Fruit fly (Drosophila melanogaster) whole organism, embryonic: Measurements from ENCODE around the gene morgue.

Source experiments
- CG10267 ChIP-seq: fragments of 200-800 bp; sonication (Bioruptor generic); optimal IDR thresholded peaks from 2 replicates; lab custom pipeline; 2018; ENCODE audit warnings: missing biosample characterization, mild to moderate bottlenecking, missing genetic modification characterization, moderate library complexity
- CG11504 ChIP-seq: fragments of 200-800 bp; sonication (Bioruptor generic); optimal IDR thresholded peaks from 3 replicates; lab custom pipeline; 2019; ENCODE audit warnings: missing biosample characterization, mild to moderate bottlenecking, missing genetic modification characterization, moderate library complexity
- CG14860 ChIP-seq: fragments of 200-800 bp; sonication (Bioruptor generic); IDR thresholded peaks from 3 replicates; pipeline ENCODE4 v1.3.6; 2022; ENCODE audit warnings: missing biosample characterization, missing genetic modification characterization; ENCODE audit not compliant: partially characterized antibody
- CG1602 ChIP-seq: fragments of 200-800 bp; sonication (Bioruptor generic); optimal IDR thresholded peaks from 3 replicates; lab custom pipeline; 2016; ENCODE audit warnings: missing biosample characterization, missing genetic modification characterization
- CG17359 ChIP-seq: fragments of 200-800 bp; sonication (Bioruptor generic); optimal IDR thresholded peaks from 3 replicates; lab custom pipeline; 2018; ENCODE audit warnings: missing biosample characterization, mild to moderate bottlenecking, missing genetic modification characterization, moderate library complexity
- CG1832 ChIP-seq: fragments of 200-800 bp; sonication (Bioruptor generic); optimal IDR thresholded peaks from 2 replicates; lab custom pipeline; 2017; ENCODE audit warnings: missing biosample characterization, mild to moderate bottlenecking, missing genetic modification characterization, inconsistent platforms
- CG2129 ChIP-seq: fragments of 200-800 bp; sonication (Bioruptor generic); IDR thresholded peaks from 2 replicates; pipeline ENCODE4 v1.3.6; 2022; ENCODE audit warnings: missing biosample characterization, missing genetic modification characterization; ENCODE audit not compliant: partially characterized antibody
- CG30431 ChIP-seq: fragments of 200-800 bp; sonication (Bioruptor generic); optimal IDR thresholded peaks from 2 replicates; lab custom pipeline; 2017; ENCODE audit warnings: missing biosample characterization, missing genetic modification characterization
- CG31224 ChIP-seq: fragments of 200-800 bp; sonication (Bioruptor generic); IDR thresholded peaks from 2 replicates; pipeline ENCODE4 v1.3.6; 2022; ENCODE audit warnings: missing biosample characterization, missing genetic modification characterization
- CG31441 ChIP-seq: fragments of 200-800 bp; sonication (Bioruptor generic); IDR thresholded peaks from 2 replicates; pipeline ENCODE4 v1.3.6; 2022; ENCODE audit warnings: missing biosample characterization, missing genetic modification characterization
- CG32532 ChIP-seq: fragments of 200-800 bp; sonication (Bioruptor generic); IDR thresholded peaks from 2 replicates; pipeline ENCODE4 v1.3.6; 2022; ENCODE audit warnings: missing biosample characterization, missing genetic modification characterization
- CG3726 ChIP-seq: fragments of 200-800 bp; sonication (Bioruptor generic); IDR thresholded peaks from 3 replicates; pipeline ENCODE4, ENCODE4 v1.3.6; 2022; ENCODE audit warnings: missing biosample characterization, missing genetic modification characterization
- CG4424 ChIP-seq: fragments of 200-800 bp; sonication (Bioruptor generic); optimal IDR thresholded peaks from 3 replicates; lab custom pipeline; 2016; ENCODE audit warnings: missing biosample characterization, missing genetic modification characterization
- CG6654 ChIP-seq: fragments of 200-800 bp; sonication (Bioruptor generic); optimal IDR thresholded peaks from 2 replicates; lab custom pipeline; 2017; ENCODE audit warnings: missing biosample characterization, mild to moderate bottlenecking, missing genetic modification characterization
- CG6791 ChIP-seq: fragments of 200-800 bp; sonication (Bioruptor generic); IDR thresholded peaks from 3 replicates; pipeline ENCODE4 v1.3.6; 2022; ENCODE audit warnings: missing biosample characterization, missing genetic modification characterization; ENCODE audit not compliant: partially characterized antibody
- CG9797 ChIP-seq: fragments of 200-800 bp; sonication (Bioruptor generic); optimal IDR thresholded peaks from 3 replicates; lab custom pipeline; 2018; ENCODE audit warnings: missing biosample characterization, mild to moderate bottlenecking, missing genetic modification characterization
- CTCF ChIP-seq: fragments of 200-800 bp; sonication (Bioruptor generic); optimal IDR thresholded peaks from 2 replicates; lab custom pipeline; 2017; ENCODE audit warnings: missing biosample characterization, mild to moderate bottlenecking, missing genetic modification characterization, moderate library complexity
- Camta ChIP-seq: fragments of 200-800 bp; sonication (Bioruptor generic); optimal IDR thresholded peaks from 2 replicates; lab custom pipeline; 2016; ENCODE audit warnings: missing biosample characterization, missing genetic modification characterization
- Dll ChIP-seq: fragments of 200-800 bp; sonication (Bioruptor generic); IDR thresholded peaks from 4 replicates; pipeline ENCODE4 v1.3.6; 2022; ENCODE audit warnings: missing biosample characterization, missing genetic modification characterization; ENCODE audit not compliant: partially characterized antibody
- Dp ChIP-seq: fragments of 200-800 bp; sonication (Bioruptor generic); optimal IDR thresholded peaks from 2 replicates; lab custom pipeline; 2018; ENCODE audit warnings: missing biosample characterization, mild to moderate bottlenecking, missing genetic modification characterization, moderate library complexity
- E2f2 ChIP-seq: fragments of 200-800 bp; sonication (Bioruptor generic); IDR thresholded peaks from 2 replicates; pipeline ENCODE4 v1.3.6; 2022; ENCODE audit warnings: missing biosample characterization, missing genetic modification characterization
- HLH3B ChIP-seq: fragments of 200-800 bp; sonication (Bioruptor generic); IDR thresholded peaks from 2 replicates; pipeline ENCODE4 v1.3.6; 2022; ENCODE audit warnings: missing biosample characterization, missing genetic modification characterization
- Hr3 ChIP-seq: fragments of 200-800 bp; sonication (Bioruptor generic); optimal IDR thresholded peaks from 3 replicates; lab custom pipeline; 2016; ENCODE audit warnings: missing biosample characterization, missing genetic modification characterization
- Mad ChIP-seq: fragments of 200-800 bp; sonication (Bioruptor generic); optimal IDR thresholded peaks from 2 replicates; lab custom pipeline; 2016; ENCODE audit warnings: missing biosample characterization, missing genetic modification characterization
- Myb ChIP-seq: fragments of 200-800 bp; sonication (Bioruptor generic); optimal IDR thresholded peaks from 2 replicates; lab custom pipeline; 2016; ENCODE audit warnings: missing biosample characterization, missing genetic modification characterization
- Opbp ChIP-seq: fragments of 200-800 bp; sonication (Bioruptor generic); IDR thresholded peaks from 3 replicates; pipeline ENCODE4 v1.3.6; 2022; ENCODE audit warnings: missing biosample characterization, missing genetic modification characterization; ENCODE audit not compliant: partially characterized antibody
- Sry-β ChIP-seq: fragments of 200-800 bp; sonication (Bioruptor generic); optimal IDR thresholded peaks from 2 replicates; lab custom pipeline; 2018; ENCODE audit warnings: missing biosample characterization, mild to moderate bottlenecking, missing genetic modification characterization, moderate library complexity
- Sry-δ ChIP-seq: fragments of 200-800 bp; sonication (Bioruptor generic); optimal IDR thresholded peaks from 2 replicates; lab custom pipeline; 2016; ENCODE audit warnings: missing biosample characterization, missing genetic modification characterization
- Trl ChIP-seq, 3 experiments: fragments of >200 bp in 2 of 3; fragments of 200-800 bp in 1 of 3; sonication (Bioruptor generic) in 1 of 3; optimal IDR thresholded peaks; 2 replicates in 1 of 3; 3 replicates in 2 of 3; lab custom pipeline; 2016 to 2017; ENCODE audit warnings: missing biosample characterization in 1 of 3, missing genetic modification characterization in 1 of 3
- Xrp1 ChIP-seq: fragments of 200-800 bp; sonication (Bioruptor generic); IDR thresholded peaks from 2 replicates; pipeline ENCODE4 v1.3.6; 2022; ENCODE audit warnings: missing biosample characterization, missing genetic modification characterization
- btn ChIP-seq: fragments of 200-800 bp; sonication (Bioruptor generic); optimal IDR thresholded peaks from 2 replicates; lab custom pipeline; 2016; ENCODE audit warnings: missing biosample characterization, missing genetic modification characterization
- cato ChIP-seq: fragments of 200-800 bp; sonication (Bioruptor generic); optimal IDR thresholded peaks from 2 replicates; lab custom pipeline; 2016; ENCODE audit warnings: missing biosample characterization, missing genetic modification characterization, borderline replicate concordance
- caup ChIP-seq: fragments of 200-800 bp; sonication (Bioruptor generic); optimal IDR thresholded peaks from 3 replicates; lab custom pipeline; 2017; ENCODE audit warnings: missing biosample characterization, mild to moderate bottlenecking, missing genetic modification characterization, moderate library complexity; ENCODE audit not compliant: severe bottlenecking
- fru ChIP-seq: fragments of >200 bp; optimal IDR thresholded peaks from 2 replicates; lab custom pipeline; 2017
- fu2 ChIP-seq: fragments of 200-800 bp; sonication (Bioruptor generic); optimal IDR thresholded peaks from 2 replicates; lab custom pipeline; 2016; ENCODE audit warnings: missing biosample characterization, missing genetic modification characterization
- gcm ChIP-seq: fragments of 200-800 bp; sonication (Bioruptor generic); optimal IDR thresholded peaks from 2 replicates; lab custom pipeline; 2019; ENCODE audit warnings: missing biosample characterization, mild to moderate bottlenecking, missing genetic modification characterization, moderate library complexity
- grn ChIP-seq: fragments of 200-800 bp; sonication (Bioruptor generic); optimal IDR thresholded peaks from 3 replicates; lab custom pipeline; 2017; ENCODE audit warnings: missing biosample characterization, missing genetic modification characterization
- hb ChIP-seq: fragments of 200-800 bp; sonication (Bioruptor generic); IDR thresholded peaks from 3 replicates; pipeline ENCODE4 v1.3.6; 2022; ENCODE audit warnings: missing biosample characterization, missing genetic modification characterization; ENCODE audit not compliant: partially characterized antibody
- kay ChIP-seq: fragments of 200-800 bp; sonication (Bioruptor generic); optimal IDR thresholded peaks from 2 replicates; lab custom pipeline; 2016; ENCODE audit warnings: missing biosample characterization, missing genetic modification characterization
- onecut ChIP-seq: fragments of 200-800 bp; sonication (Bioruptor generic); IDR thresholded peaks from 2 replicates; pipeline ENCODE4 v1.3.6; 2022; ENCODE audit warnings: missing biosample characterization, missing genetic modification characterization
- pb ChIP-seq: fragments of 200-800 bp; sonication (Bioruptor generic); optimal IDR thresholded peaks from 3 replicates; lab custom pipeline; 2016; ENCODE audit warnings: missing biosample characterization, missing genetic modification characterization
- repo ChIP-seq: fragments of 200-800 bp; sonication (Bioruptor generic); optimal IDR thresholded peaks from 2 replicates; lab custom pipeline; 2016; ENCODE audit warnings: missing biosample characterization, missing genetic modification characterization
- sd ChIP-seq: fragments of 200-800 bp; sonication (Bioruptor generic); optimal IDR thresholded peaks from 3 replicates; lab custom pipeline; 2018; ENCODE audit warnings: missing biosample characterization, mild to moderate bottlenecking, missing genetic modification characterization, moderate library complexity
- sqz ChIP-seq: fragments of 200-800 bp; sonication (Bioruptor generic); optimal IDR thresholded peaks from 3 replicates; lab custom pipeline; 2018; ENCODE audit warnings: missing biosample characterization, mild to moderate bottlenecking, missing genetic modification characterization
- sug ChIP-seq: fragments of 200-800 bp; optimal IDR thresholded peaks from 2 replicates; lab custom pipeline; 2019; ENCODE audit warnings: missing biosample characterization, mild to moderate bottlenecking, missing genetic modification characterization, moderate library complexity
- tna ChIP-seq: fragments of 200-800 bp; sonication (Bioruptor generic); IDR thresholded peaks from 2 replicates; pipeline ENCODE4 v1.3.6; 2022; ENCODE audit warnings: missing biosample characterization, missing genetic modification characterization; ENCODE audit not compliant: partially characterized antibody
- usp ChIP-seq: fragments of >200 bp; optimal IDR thresholded peaks from 2 replicates; lab custom pipeline; 2017; ENCODE audit warnings: missing biosample characterization, missing genetic modification characterization
- vvl ChIP-seq: fragments of 200-800 bp; sonication (Bioruptor generic); IDR thresholded peaks from 2 replicates; pipeline ENCODE4 v1.3.6; 2022; ENCODE audit warnings: missing biosample characterization, missing genetic modification characterization
- wor ChIP-seq: fragments of 200-800 bp; sonication (Bioruptor generic); IDR thresholded peaks from 2 replicates; pipeline ENCODE4 v1.3.6; 2022; ENCODE audit warnings: missing biosample characterization, missing genetic modification characterization
- zen ChIP-seq: fragments of 200-800 bp; sonication (Bioruptor generic); optimal IDR thresholded peaks from 3 replicates; lab custom pipeline; 2018; ENCODE audit warnings: missing biosample characterization, mild to moderate bottlenecking, missing genetic modification characterization, moderate library complexity
- zen2 ChIP-seq: fragments of 200-800 bp; sonication (Bioruptor generic); IDR thresholded peaks from 3 replicates; pipeline ENCODE4 v1.3.6; 2022; ENCODE audit warnings: missing biosample characterization, missing genetic modification characterization; ENCODE audit not compliant: partially characterized antibody

Gene morgue

DNA sequence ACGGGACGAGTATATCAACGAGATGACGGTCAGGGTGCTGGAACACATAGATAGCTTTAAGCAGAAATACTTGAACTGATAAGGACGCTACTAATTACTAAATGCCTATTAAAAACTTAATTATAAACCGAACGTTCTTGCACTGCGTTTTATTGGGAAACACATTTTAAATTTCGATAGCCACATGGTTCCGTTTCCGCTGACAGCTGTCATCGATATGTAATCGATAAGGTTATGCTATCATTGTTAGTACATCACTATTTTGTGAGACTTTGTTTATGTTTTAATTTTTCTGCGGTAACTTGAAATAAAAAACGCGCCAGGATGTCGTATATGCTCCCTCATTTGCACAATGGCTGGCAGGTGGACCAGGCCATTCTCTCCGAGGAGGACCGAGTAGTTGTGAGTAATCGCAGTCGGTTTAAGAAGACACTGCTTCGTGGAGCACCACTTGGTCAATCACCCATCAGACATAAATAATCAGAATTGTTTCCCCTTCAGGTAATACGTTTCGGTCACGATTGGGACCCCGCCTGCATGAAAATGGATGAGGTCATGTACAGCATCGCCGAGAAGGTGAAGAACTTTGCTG, 41.4 kb downstream of the morgue start, which contains the start of gene Dim1 (continued):
- no peak for TF ChIP-seq zen (tag; lab: Kevin White, UChicago)
- no peak for TF ChIP-seq HLH3B (GFP tag; lab: Robert Waterston, UW)
- TF ChIP-seq tna (GFP tag; lab: Robert Waterston, UW), result peak; percentile 78
- TF ChIP-seq pb (GFP tag; lab: Kevin White, UChicago), result peak; percentile 36
- peak; percentile 92 for TF ChIP-seq Sry-δ (GFP tag; lab: Kevin White, UChicago)
- TF ChIP-seq cato, result no peak
- peak; percentile 72 for TF ChIP-seq CG14860 (GFP tag; lab: Robert Waterston, UW)
- TF ChIP-seq CG2129 (GFP tag; lab: Robert Waterston, UW), result no peak
- no peak for TF ChIP-seq CG17359 (tag; lab: Kevin White, UChicago)
- no peak for TF ChIP-seq wor (GFP tag; lab: Robert Waterston, UW)
- peak; percentile 81 for TF ChIP-seq zen2 (GFP tag; lab: Robert Waterston, UW)
- TF ChIP-seq grn (GFP tag; lab: Kevin White, UChicago), result no peak
- TF ChIP-seq hb (GFP tag; lab: Robert Waterston, UW), result peak; percentile 63; the same call in 1 of the 3 replicates
- no peak for TF ChIP-seq CG11504 (tag; lab: Kevin White, UChicago)
- TF ChIP-seq onecut (GFP tag; lab: Robert Waterston, UW), result no peak
- no peak for TF ChIP-seq sd (tag; lab: Kevin White, UChicago)
- no peak for TF ChIP-seq Trl (optimal IDR thresholded peaks at IDR 0.05; lab: Kevin White, UChicago)
- TF ChIP-seq Trl (GFP tag; optimal IDR thresholded peaks at IDR 0.05; lab: Kevin White, UChicago), result no peak
- no peak for TF ChIP-seq usp (GFP tag; lab: Kevin White, UChicago)
- TF ChIP-seq Camta (GFP tag; lab: Kevin White, UChicago), result peak; percentile 49
- no peak for TF ChIP-seq fru
- no peak for TF ChIP-seq btn (GFP tag; lab: Kevin White, UChicago)
- TF ChIP-seq gcm (GFP tag; lab: Kevin White, UChicago), result no peak
- no peak for TF ChIP-seq CG1832 (GFP tag; lab: Kevin White, UChicago)
- TF ChIP-seq Xrp1 (GFP tag; lab: Robert Waterston, UW), result no peak
- no peak for TF ChIP-seq CG6654
- TF ChIP-seq CG32532 (GFP tag; lab: Robert Waterston, UW), result no peak
- no peak for TF ChIP-seq Sry-β (GFP tag; lab: Kevin White, UChicago)
- TF ChIP-seq E2f2 (GFP tag; lab: Robert Waterston, UW), result peak; percentile 94
- TF ChIP-seq caup (GFP tag; lab: Kevin White, UChicago), result no peak
- peak; percentile 59; the same call in 1 of the 2 replicates for TF ChIP-seq vvl (GFP tag; lab: Robert Waterston, UW)
- TF ChIP-seq CG1602, result no peak
- no peak for TF ChIP-seq CG10267
- no peak for TF ChIP-seq CG3726 (GFP tag; lab: Robert Waterston, UW)
- no peak for TF ChIP-seq CG4424 (GFP tag; lab: Kevin White, UChicago)
- TF ChIP-seq CG9797 (GFP tag; lab: Kevin White, UChicago), result no peak
- TF ChIP-seq CG30431, result no peak
- peak; percentile 87 for TF ChIP-seq Dp (GFP tag; lab: Kevin White, UChicago)
- no peak for TF ChIP-seq Hr3 (GFP tag; lab: Kevin White, UChicago)
- TF ChIP-seq Opbp (GFP tag; lab: Robert Waterston, UW), result peak; percentile 74
- no peak for TF ChIP-seq fu2
- no peak for TF ChIP-seq repo (GFP tag; lab: Kevin White, UChicago)
- TF ChIP-seq sqz (GFP tag; lab: Kevin White, UChicago), result no peak
- no peak for TF ChIP-seq CG31224
- peak; percentile 29 for TF ChIP-seq Mad (GFP tag; lab: Kevin White, UChicago)
- peak; percentile 86 for TF ChIP-seq CG6791
- TF ChIP-seq CG31441, result no peak
- TF ChIP-seq kay (GFP tag; lab: Kevin White, UChicago), result no peak
- TF ChIP-seq CTCF (GFP tag; lab: Kevin White, UChicago), result peak; percentile 14
- no peak for TF ChIP-seq sug (tag; lab: Kevin White, UChicago)
- peak; percentile 81 for TF ChIP-seq Myb (GFP tag; lab: Kevin White, UChicago)
- peak; percentile 85 for TF ChIP-seq Dll (GFP tag; lab: Robert Waterston, UW)
